Worm (Caenorhabditis elegans): ENCODE results near the gene Y43F8A.2.

Gene Y43F8A.2

ce11 chrV:19355219-19355618, 16.1 kb upstream of the Y43F8A.2 start:
- TF ChIP-seq ceh-13 (GFP tag; optimal IDR thresholded peaks at IDR 0.05) (no peak), aly-1 (tag; optimal IDR thresholded peaks at IDR 0.05) (no peak), B0310.2 (tag; optimal IDR thresholded peaks at IDR 0.05) (no peak), ceh-36 (tag; optimal IDR thresholded peaks at IDR 0.05) (no peak), hnd-1 (tag; optimal IDR thresholded peaks at IDR 0.05) (no peak), hmg-4 (GFP tag; optimal IDR thresholded peaks at IDR 0.05) (no peak), sea-1 (GFP tag; conservative IDR thresholded peaks at IDR 0.05) (no peak), tbx-11 (GFP tag; IDR thresholded peaks at IDR 0.05) (no peak), F13C5.2 (tag; optimal IDR thresholded peaks at IDR 0.05) (no peak), flt-1 (GFP tag; IDR thresholded peaks at IDR 0.05) (no peak), tra-4 (tag; optimal IDR thresholded peaks at IDR 0.05) (no peak), pes-1 (GFP tag; IDR thresholded peaks at IDR 0.05) (no peak), hmbx-1 (tag; optimal IDR thresholded peaks at IDR 0.05) (no peak), ets-7 (tag; optimal IDR thresholded peaks at IDR 0.05) (no peak), tbx-37 (GFP tag; conservative IDR thresholded peaks at IDR 0.05) (no peak), scrt-1 (GFP tag; IDR thresholded peaks at IDR 0.05) (no peak), ama-1 (optimal IDR thresholded peaks at IDR 0.05) (no peak)

- TF ChIP-seq pes-1 (GFP tag; IDR thresholded peaks at IDR 0.05): no peak
- TF ChIP-seq F13C5.2 (tag; optimal IDR thresholded peaks at IDR 0.05): no peak
These were observed 14.6 kb upstream of the Y43F8A.2 start for ce11 chrV:19356717-19357116.

- TF ChIP-seq F13C5.2 (tag; optimal IDR thresholded peaks at IDR 0.05) (no peak), hnd-1 (tag; optimal IDR thresholded peaks at IDR 0.05) (no peak), aly-1 (tag; optimal IDR thresholded peaks at IDR 0.05) (no peak)
These were observed 13.3 kb upstream of the Y43F8A.2 start for ce11 chrV:19358039-19358438.

ce11 chrV:19362568-19362967, 8.8 kb upstream of the Y43F8A.2 start, which contains the start of gene C14B4.2:
Gene C14B4.2, minus strand, starts transcription at chrV:19362668.
- TF ChIP-seq ama-1 (optimal IDR thresholded peaks at IDR 0.05): no peak
- TF ChIP-seq tra-4 (tag; optimal IDR thresholded peaks at IDR 0.05): no peak

- no peak for TF ChIP-seq ceh-36 (tag; optimal IDR thresholded peaks at IDR 0.05)
- TF ChIP-seq tra-4 (tag; optimal IDR thresholded peaks at IDR 0.05): no peak
- TF ChIP-seq pes-1 (GFP tag; IDR thresholded peaks at IDR 0.05): no peak
- TF ChIP-seq hmg-4 (GFP tag; optimal IDR thresholded peaks at IDR 0.05): no peak
- no peak for TF ChIP-seq tbx-11 (GFP tag; IDR thresholded peaks at IDR 0.05)
- TF ChIP-seq ets-7 (tag; optimal IDR thresholded peaks at IDR 0.05): no peak
- TF ChIP-seq tbx-37 (GFP tag; conservative IDR thresholded peaks at IDR 0.05): no peak
- TF ChIP-seq F13C5.2 (tag; optimal IDR thresholded peaks at IDR 0.05): no peak
- no peak for TF ChIP-seq ceh-13 (GFP tag; optimal IDR thresholded peaks at IDR 0.05)
- TF ChIP-seq aly-1 (tag; optimal IDR thresholded peaks at IDR 0.05): no peak
- TF ChIP-seq B0310.2 (tag; optimal IDR thresholded peaks at IDR 0.05): no peak
These were observed 1.2 kb upstream of the Y43F8A.2 start, which contains the start of gene Y43F8A.1 for ce11 chrV:19370189-19370588. Gene Y43F8A.1, plus strand, starts transcription at chrV:19370489.

- TF ChIP-seq tbx-37 (GFP tag; conservative IDR thresholded peaks at IDR 0.05) (0 out of 2 replicates have a peak, but pooled peaks have one; percentile 6), ama-1 (optimal IDR thresholded peaks at IDR 0.05) (no peak), hmg-4 (GFP tag; optimal IDR thresholded peaks at IDR 0.05) (no peak), tra-4 (tag; optimal IDR thresholded peaks at IDR 0.05) (no peak), hnd-1 (tag; optimal IDR thresholded peaks at IDR 0.05) (no peak)
These were observed 424 bp downstream of the Y43F8A.2 start for ce11 chrV:19371777-19372176.

ce11 chrV:19377014-19377494, 5.7 kb downstream of the Y43F8A.2 start, which contains the start of gene nceh-1:
Gene nceh-1, plus strand, starts transcription at chrV:19377444.
- no peak for TF ChIP-seq ets-7 (tag; optimal IDR thresholded peaks at IDR 0.05)
- no peak for TF ChIP-seq hmbx-1 (tag; optimal IDR thresholded peaks at IDR 0.05)
- no peak for TF ChIP-seq ceh-36 (tag; optimal IDR thresholded peaks at IDR 0.05)
- TF ChIP-seq hnd-1 (tag; optimal IDR thresholded peaks at IDR 0.05): no peak
- no peak for TF ChIP-seq ama-1 (optimal IDR thresholded peaks at IDR 0.05)
- no peak for TF ChIP-seq tbx-37 (GFP tag; conservative IDR thresholded peaks at IDR 0.05)
- no peak for TF ChIP-seq aly-1 (tag; optimal IDR thresholded peaks at IDR 0.05)
- no peak for TF ChIP-seq B0310.2 (tag; optimal IDR thresholded peaks at IDR 0.05)
- no peak for TF ChIP-seq tra-4 (tag; optimal IDR thresholded peaks at IDR 0.05)
- no peak for TF ChIP-seq flt-1 (GFP tag; IDR thresholded peaks at IDR 0.05)

ce11 chrV:19380968-19381367, 9.6 kb downstream of the Y43F8A.2 start, which contains the start of gene srw-84:
Gene srw-84, plus strand, starts transcription at chrV:19381268.
- TF ChIP-seq tbx-11 (GFP tag; IDR thresholded peaks at IDR 0.05) (no peak), B0310.2 (tag; optimal IDR thresholded peaks at IDR 0.05) (no peak)

- TF ChIP-seq pes-1 (GFP tag; IDR thresholded peaks at IDR 0.05) (no peak), aly-1 (tag; optimal IDR thresholded peaks at IDR 0.05) (no peak), scrt-1 (GFP tag; IDR thresholded peaks at IDR 0.05) (no peak), hmg-4 (GFP tag; optimal IDR thresholded peaks at IDR 0.05) (no peak), hmbx-1 (tag; optimal IDR thresholded peaks at IDR 0.05) (no peak), tra-4 (tag; optimal IDR thresholded peaks at IDR 0.05) (no peak), ceh-36 (tag; optimal IDR thresholded peaks at IDR 0.05) (no peak), flt-1 (GFP tag; IDR thresholded peaks at IDR 0.05) (no peak), F13C5.2 (tag; optimal IDR thresholded peaks at IDR 0.05) (no peak), hnd-1 (tag; optimal IDR thresholded peaks at IDR 0.05) (no peak), tbx-11 (GFP tag; IDR thresholded peaks at IDR 0.05) (no peak), sea-1 (GFP tag; conservative IDR thresholded peaks at IDR 0.05) (no peak), ets-7 (tag; optimal IDR thresholded peaks at IDR 0.05) (no peak)
These were observed 18.7 kb downstream of the Y43F8A.2 start, which contains the start of gene slcr-46.2 for ce11 chrV:19390029-19390428. Gene slcr-46.2, minus strand, starts transcription at chrV:19390129.
